Fruit fly (Drosophila melanogaster): Measurements from ENCODE around the gene CG32085.

The CG32085 gene

dm6 chr3L:11715187-11715586, 35.0 kb upstream of the CG32085 start, which contains the start of gene CG14132:
TSS of gene CG14132 (minus strand) at chr3L:11715285.
- TF ChIP-seq Hr38 (GFP tag; optimal IDR thresholded peaks at IDR 0.05) (no peak), CG6854 (GFP tag; optimal IDR thresholded peaks at IDR 0.05) (peak; percentile 36), cyc (GFP tag; optimal IDR thresholded peaks at IDR 0.05) (no peak), CG34406 (GFP tag; optimal IDR thresholded peaks at IDR 0.05) (no peak), CG10669 (GFP tag; optimal IDR thresholded peaks at IDR 0.05) (no peak), CG32006 (GFP tag; optimal IDR thresholded peaks at IDR 0.05) (no peak), CG1621 (tag; optimal IDR thresholded peaks at IDR 0.05) (peak; percentile 91), spab (GFP tag; optimal IDR thresholded peaks at IDR 0.05) (no peak), CG11902 (GFP tag; optimal IDR thresholded peaks at IDR 0.05) (no peak), CG15336 (GFP tag; IDR thresholded peaks at IDR 0.05) (0 out of 2 replicates have a peak, but pooled peaks have one; percentile 28), Eip78C (GFP tag) (peak; percentile 31), Ets21C (GFP tag; optimal IDR thresholded peaks at IDR 0.05) (no peak), fd59A (GFP tag; optimal IDR thresholded peaks at IDR 0.05) (no peak), Sox14 (GFP tag; optimal IDR thresholded peaks at IDR 0.05) (no peak), CG8319 (GFP tag; optimal IDR thresholded peaks at IDR 0.05) (no peak), achi (GFP tag; optimal IDR thresholded peaks at IDR 0.05) (no peak), ss (GFP tag; optimal IDR thresholded peaks at IDR 0.05) (no peak), CG6808 (GFP tag; optimal IDR thresholded peaks at IDR 0.05) (peak; percentile 13), salr (GFP tag; optimal IDR thresholded peaks at IDR 0.05) (no peak), Sox102F (GFP tag; optimal IDR thresholded peaks at IDR 0.05) (no peak), Hr4 (GFP tag; optimal IDR thresholded peaks at IDR 0.05) (no peak), Gug (GFP tag; IDR thresholded peaks at IDR 0.05) (no peak), eg (GFP tag; IDR thresholded peaks at IDR 0.05) (0 out of 3 replicates have a peak, but pooled peaks have one; percentile 39), Smox (GFP tag; optimal IDR thresholded peaks at IDR 0.05) (no peak), Eip75B (GFP tag; optimal IDR thresholded peaks at IDR 0.05) (peak; percentile 2), CG3919 (GFP tag; optimal IDR thresholded peaks at IDR 0.05) (peak; percentile 22), CG11762 (GFP tag; optimal IDR thresholded peaks at IDR 0.05; ENCODE audit: insufficient read depth) (no peak), fkh (GFP tag; optimal IDR thresholded peaks at IDR 0.05) (no peak), CG11294 (GFP tag; IDR thresholded peaks at IDR 0.05) (no peak), CG8119 (GFP tag; IDR thresholded peaks at IDR 0.05) (0 out of 3 replicates have a peak, but pooled peaks have one; percentile 31), lz (GFP tag; optimal IDR thresholded peaks at IDR 0.05) (no peak), CG6163 (GFP tag; IDR thresholded peaks at IDR 0.05) (no peak), acj6 (GFP tag; optimal IDR thresholded peaks at IDR 0.05) (no peak), net (GFP tag; optimal IDR thresholded peaks at IDR 0.05) (peak; percentile 0), Blimp-1 (GFP tag; optimal IDR thresholded peaks at IDR 0.05) (no peak)

dm6 chr3L:11712839-11713238, 32.7 kb upstream of the CG32085 start:
- peak; percentile 18 for TF ChIP-seq CG9139 (GFP tag; optimal IDR thresholded peaks at IDR 0.05)
- TF ChIP-seq CG6808 (GFP tag; optimal IDR thresholded peaks at IDR 0.05), result peak; percentile 13
- peak; percentile 29 for TF ChIP-seq CG10631 (GFP tag; optimal IDR thresholded peaks at IDR 0.05)
- TF ChIP-seq CG10669 (GFP tag; optimal IDR thresholded peaks at IDR 0.05), result peak; percentile 43
- peak; percentile 6 to 45 for TF ChIP-seq ss (GFP tag; optimal IDR thresholded peaks at IDR 0.05)
- no peak for TF ChIP-seq Hr39 (GFP tag; optimal IDR thresholded peaks at IDR 0.05)
- TF ChIP-seq OdsH (GFP tag; optimal IDR thresholded peaks at IDR 0.05), result peak; percentile 16
- TF ChIP-seq dsx (GFP tag; optimal IDR thresholded peaks at IDR 0.05; ENCODE audit: poor library complexity, severe bottlenecking), result peak; percentile 59
- 0 out of 3 replicates have a peak, but pooled peaks have one; percentile 35 for TF ChIP-seq CG6163 (GFP tag; IDR thresholded peaks at IDR 0.05)
- peak; percentile 32 for TF ChIP-seq spab (GFP tag; optimal IDR thresholded peaks at IDR 0.05)
- no peak for TF ChIP-seq eg (GFP tag; IDR thresholded peaks at IDR 0.05)
- no peak for TF ChIP-seq Hr4 (GFP tag; optimal IDR thresholded peaks at IDR 0.05)
- TF ChIP-seq CG3032 (tag; optimal IDR thresholded peaks at IDR 0.05), result peak; percentile 9
- TF ChIP-seq acj6 (GFP tag; optimal IDR thresholded peaks at IDR 0.05), result peak; percentile 19
- TF ChIP-seq Gug (GFP tag; IDR thresholded peaks at IDR 0.05), result no peak
- TF ChIP-seq CG6792 (GFP tag; optimal IDR thresholded peaks at IDR 0.05), result peak; percentile 1
- TF ChIP-seq CG3919 (GFP tag; optimal IDR thresholded peaks at IDR 0.05), result peak; percentile 46
- TF ChIP-seq fd85E (GFP tag; optimal IDR thresholded peaks at IDR 0.05), result no peak
- peak; percentile 91 for TF ChIP-seq Eip78C (GFP tag)

All from whole organism, prepupa.